Fruit fly (Drosophila melanogaster) whole organism, embryonic: ENCODE measurements around the gene pcm.

Source experiments
- Bgb ChIP-seq: fragments of 200-800 bp; sonication (Bioruptor generic); IDR thresholded peaks from 2 replicates; pipeline ENCODE4 v1.3.6; 2022; ENCODE audit warnings: missing biosample characterization, missing genetic modification characterization; ENCODE audit not compliant: partially characterized antibody
- BtbVII ChIP-seq: fragments of 200-800 bp; sonication (Bioruptor generic); optimal IDR thresholded peaks from 3 replicates; lab custom pipeline; 2017; ENCODE audit warnings: missing biosample characterization, mild to moderate bottlenecking, missing genetic modification characterization
- CG10366 ChIP-seq: fragments of 200-800 bp; sonication (Bioruptor generic); IDR thresholded peaks from 2 replicates; pipeline ENCODE4 v1.3.6; 2022; ENCODE audit warnings: missing biosample characterization, missing genetic modification characterization
- CG12071 ChIP-seq: fragments of 200-800 bp; sonication (Bioruptor generic); optimal IDR thresholded peaks from 3 replicates; lab custom pipeline; 2018; ENCODE audit warnings: missing biosample characterization, mild to moderate bottlenecking, missing genetic modification characterization
- CG13296 ChIP-seq: fragments of 200-800 bp; sonication (Bioruptor generic); optimal IDR thresholded peaks from 3 replicates; lab custom pipeline; 2018; ENCODE audit warnings: missing biosample characterization, mild to moderate bottlenecking, missing genetic modification characterization
- CG1602 ChIP-seq: fragments of 200-800 bp; sonication (Bioruptor generic); optimal IDR thresholded peaks from 3 replicates; lab custom pipeline; 2016; ENCODE audit warnings: missing biosample characterization, missing genetic modification characterization
- CG30403 ChIP-seq: fragments of 200-800 bp; sonication (Bioruptor generic); optimal IDR thresholded peaks from 3 replicates; lab custom pipeline; 2016; ENCODE audit warnings: missing biosample characterization, missing genetic modification characterization
- CG33213 ChIP-seq: fragments of 200-800 bp; sonication (Bioruptor generic); optimal IDR thresholded peaks from 3 replicates; lab custom pipeline; 2016; ENCODE audit warnings: missing biosample characterization, missing genetic modification characterization
- CG6765 ChIP-seq: fragments of 200-800 bp; sonication (Bioruptor generic); optimal IDR thresholded peaks from 3 replicates; lab custom pipeline; 2017; ENCODE audit warnings: missing biosample characterization, mild to moderate bottlenecking, missing genetic modification characterization
- CG6854 ChIP-seq: fragments of 200-800 bp; sonication (Bioruptor generic); optimal IDR thresholded peaks from 3 replicates; lab custom pipeline; 2017; ENCODE audit warnings: missing biosample characterization, mild to moderate bottlenecking, missing genetic modification characterization
- CG7839 ChIP-seq: fragments of 200-800 bp; sonication (Bioruptor generic); optimal IDR thresholded peaks from 3 replicates; lab custom pipeline; 2018; ENCODE audit warnings: missing biosample characterization, mild to moderate bottlenecking, missing genetic modification characterization, moderate library complexity
- CG7928 ChIP-seq: fragments of 200-800 bp; sonication (Bioruptor generic); optimal IDR thresholded peaks from 2 replicates; lab custom pipeline; 2017; ENCODE audit warnings: missing biosample characterization, mild to moderate bottlenecking, missing genetic modification characterization
- CG9797 ChIP-seq: fragments of 200-800 bp; sonication (Bioruptor generic); optimal IDR thresholded peaks from 3 replicates; lab custom pipeline; 2018; ENCODE audit warnings: missing biosample characterization, mild to moderate bottlenecking, missing genetic modification characterization
- Drgx ChIP-seq: fragments of 200-800 bp; sonication (Bioruptor generic); IDR thresholded peaks from 2 replicates; pipeline ENCODE4 v1.3.6; 2022; ENCODE audit warnings: missing biosample characterization, missing genetic modification characterization
- GATAe ChIP-seq: fragments of 200-800 bp; sonication (Bioruptor generic); conservative IDR thresholded peaks from 2 replicates; pipeline ENCODE4 v1.3.6; 2022; ENCODE audit warnings: missing biosample characterization, missing genetic modification characterization
- Gug ChIP-seq: fragments of 200-800 bp; sonication (Bioruptor generic); IDR thresholded peaks from 4 replicates; pipeline ENCODE4 v1.3.6; 2022; ENCODE audit warnings: missing biosample characterization, missing genetic modification characterization
- HHEX ChIP-seq: fragments of 200-800 bp; sonication (Bioruptor generic); optimal IDR thresholded peaks from 3 replicates; lab custom pipeline; 2017; ENCODE audit warnings: missing biosample characterization, mild to moderate bottlenecking, missing genetic modification characterization, missing genetic modification reagents
- HLH3B ChIP-seq: fragments of 200-800 bp; sonication (Bioruptor generic); IDR thresholded peaks from 2 replicates; pipeline ENCODE4 v1.3.6; 2022; ENCODE audit warnings: missing biosample characterization, missing genetic modification characterization
- MTF-1 ChIP-seq: fragments of 200-800 bp; sonication (Bioruptor generic); optimal IDR thresholded peaks from 2 replicates; lab custom pipeline; 2018; ENCODE audit warnings: missing biosample characterization, mild to moderate bottlenecking, missing genetic modification characterization, borderline replicate concordance
- Optix ChIP-seq: fragments of 200-800 bp; sonication (Bioruptor generic); IDR thresholded peaks from 3 replicates; pipeline ENCODE4 v1.3.6; 2022; ENCODE audit warnings: missing biosample characterization, missing genetic modification characterization
- Pdp1 ChIP-seq, 2 experiments: fragments of 200-800 bp; sonication (Bioruptor generic); optimal IDR thresholded peaks; 3 replicates each; lab custom pipeline; 2016; ENCODE audit warnings: missing biosample characterization in 2 of 2, missing genetic modification characterization in 2 of 2, mild to moderate bottlenecking in 1 of 2, moderate library complexity in 1 of 2
- Ptx1 ChIP-seq: fragments of 200-800 bp; sonication (Bioruptor generic); IDR thresholded peaks from 2 replicates; pipeline ENCODE4 v1.3.6; 2022; ENCODE audit warnings: missing biosample characterization, missing genetic modification characterization
- Rfx ChIP-seq: fragments of 200-800 bp; sonication (Bioruptor generic); IDR thresholded peaks from 2 replicates; pipeline ENCODE4 v1.3.6; 2022; ENCODE audit warnings: missing biosample characterization, missing genetic modification characterization
- TFAM ChIP-seq: fragments of 200-800 bp; sonication (Bioruptor generic); optimal IDR thresholded peaks from 2 replicates; lab custom pipeline; 2017; ENCODE audit warnings: missing biosample characterization, missing genetic modification characterization, inconsistent platforms
- abd-A ChIP-seq: fragments of 200-800 bp; sonication (Bioruptor generic); optimal IDR thresholded peaks from 3 replicates; lab custom pipeline; 2019; ENCODE audit warnings: missing biosample characterization, mild to moderate bottlenecking, missing genetic modification characterization, moderate library complexity
- aop ChIP-seq: fragments of 200-800 bp; sonication (Bioruptor generic); IDR thresholded peaks from 2 replicates; pipeline ENCODE4 v1.3.6; 2022; ENCODE audit warnings: missing biosample characterization, missing genetic modification characterization
- bsh ChIP-seq, 2 experiments: fragments of 200-800 bp; sonication (Bioruptor generic); optimal IDR thresholded peaks; 2 replicates each; lab custom pipeline; 2017 to 2018; ENCODE audit warnings: mild to moderate bottlenecking in 2 of 2, missing biosample characterization in 2 of 2, missing genetic modification characterization in 2 of 2, moderate library complexity in 1 of 2
- cato ChIP-seq: fragments of 200-800 bp; sonication (Bioruptor generic); optimal IDR thresholded peaks from 2 replicates; lab custom pipeline; 2016; ENCODE audit warnings: missing biosample characterization, missing genetic modification characterization, borderline replicate concordance
- caup ChIP-seq: fragments of 200-800 bp; sonication (Bioruptor generic); optimal IDR thresholded peaks from 3 replicates; lab custom pipeline; 2017; ENCODE audit warnings: missing biosample characterization, mild to moderate bottlenecking, missing genetic modification characterization, moderate library complexity; ENCODE audit not compliant: severe bottlenecking
- crc ChIP-seq: fragments of 200-800 bp; sonication (Bioruptor generic); optimal IDR thresholded peaks from 2 replicates; lab custom pipeline; 2016; ENCODE audit warnings: missing biosample characterization, missing genetic modification characterization
- crol ChIP-seq: fragments of 200-800 bp; sonication (Bioruptor generic); IDR thresholded peaks from 2 replicates; pipeline ENCODE4 v1.3.6; 2022; ENCODE audit warnings: missing biosample characterization, missing genetic modification characterization
- dmrt11E ChIP-seq: fragments of 200-800 bp; sonication (Bioruptor generic); optimal IDR thresholded peaks from 3 replicates; lab custom pipeline; 2018; ENCODE audit warnings: missing biosample characterization, mild to moderate bottlenecking, missing genetic modification characterization, moderate library complexity
- esg ChIP-seq: fragments of 200-800 bp; sonication (Bioruptor generic); conservative IDR thresholded peaks from 2 replicates; pipeline ENCODE4 v1.3.6; 2022; ENCODE audit warnings: missing biosample characterization, missing genetic modification characterization
- fru ChIP-seq: fragments of >200 bp; optimal IDR thresholded peaks from 2 replicates; lab custom pipeline; 2017
- gcm2 ChIP-seq: fragments of 200-800 bp; sonication (Bioruptor generic); optimal IDR thresholded peaks from 2 replicates; lab custom pipeline; 2016; ENCODE audit warnings: missing biosample characterization, missing genetic modification characterization
- hbn ChIP-seq: fragments of 200-800 bp; sonication (Bioruptor generic); IDR thresholded peaks from 2 replicates; pipeline ENCODE4 v1.3.6; 2022; ENCODE audit warnings: missing biosample characterization, missing genetic modification characterization; ENCODE audit not compliant: partially characterized antibody
- kni ChIP-seq: fragments of 200-800 bp; sonication (Bioruptor generic); optimal IDR thresholded peaks from 3 replicates; lab custom pipeline; 2017; ENCODE audit warnings: mild to moderate bottlenecking, missing biosample characterization, missing genetic modification reagents, missing genetic modification characterization
- lola ChIP-seq, 3 experiments: fragments of >200 bp in 2 of 3; fragments of 200-800 bp in 1 of 3; sonication (Bioruptor generic) in 1 of 3; optimal IDR thresholded peaks; 2 replicates each; lab custom pipeline; 2017 to 2019; ENCODE audit warnings: missing biosample characterization in 3 of 3, missing genetic modification characterization in 3 of 3, mild to moderate bottlenecking in 1 of 3, moderate library complexity in 1 of 3
- lov ChIP-seq, 2 experiments: fragments of 200-800 bp in 1 of 2; fragments of >200 bp in 1 of 2; sonication (Bioruptor generic) in 1 of 2; IDR thresholded peaks in 1 of 2; optimal IDR thresholded peaks in 1 of 2; 2 replicates in 1 of 2; 3 replicates in 1 of 2; pipeline versions ENCODE4 v1.3.6 to Lab custom; 2017 to 2022; ENCODE audit warnings: missing biosample characterization in 1 of 2, missing genetic modification characterization in 1 of 2
- peb ChIP-seq: fragments of 200-800 bp; sonication (Bioruptor generic); IDR thresholded peaks from 2 replicates; pipeline ENCODE4 v1.3.6; 2022; ENCODE audit warnings: missing biosample characterization, missing genetic modification characterization
- sc ChIP-seq, 3 experiments: fragments of >200 bp in 2 of 3; fragments of 200-800 bp in 1 of 3; sonication (Bioruptor generic) in 1 of 3; optimal IDR thresholded peaks; 2 replicates in 2 of 3; 3 replicates in 1 of 3; lab custom pipeline; 2017; ENCODE audit warnings: mild to moderate bottlenecking in 1 of 3, missing biosample characterization in 1 of 3, missing genetic modification characterization in 1 of 3, missing genetic modification reagents in 1 of 3
- slbo ChIP-seq: fragments of 200-800 bp; sonication (Bioruptor generic); IDR thresholded peaks from 2 replicates; pipeline ENCODE4 v1.3.6; 2022; ENCODE audit warnings: missing biosample characterization, missing genetic modification characterization
- twi ChIP-seq: fragments of 200-800 bp; optimal IDR thresholded peaks from 2 replicates; lab custom pipeline; 2019; ENCODE audit warnings: missing biosample characterization, mild to moderate bottlenecking, missing genetic modification characterization, moderate library complexity
- vfl ChIP-seq: fragments of 200-800 bp; sonication (Bioruptor generic); optimal IDR thresholded peaks from 2 replicates; lab custom pipeline; 2016; ENCODE audit warnings: missing biosample characterization, missing genetic modification characterization
- wek ChIP-seq: fragments of 200-800 bp; sonication (Bioruptor generic); optimal IDR thresholded peaks from 3 replicates; lab custom pipeline; 2018; ENCODE audit warnings: missing biosample characterization, mild to moderate bottlenecking, missing genetic modification characterization, moderate library complexity

The pcm gene

DNA sequence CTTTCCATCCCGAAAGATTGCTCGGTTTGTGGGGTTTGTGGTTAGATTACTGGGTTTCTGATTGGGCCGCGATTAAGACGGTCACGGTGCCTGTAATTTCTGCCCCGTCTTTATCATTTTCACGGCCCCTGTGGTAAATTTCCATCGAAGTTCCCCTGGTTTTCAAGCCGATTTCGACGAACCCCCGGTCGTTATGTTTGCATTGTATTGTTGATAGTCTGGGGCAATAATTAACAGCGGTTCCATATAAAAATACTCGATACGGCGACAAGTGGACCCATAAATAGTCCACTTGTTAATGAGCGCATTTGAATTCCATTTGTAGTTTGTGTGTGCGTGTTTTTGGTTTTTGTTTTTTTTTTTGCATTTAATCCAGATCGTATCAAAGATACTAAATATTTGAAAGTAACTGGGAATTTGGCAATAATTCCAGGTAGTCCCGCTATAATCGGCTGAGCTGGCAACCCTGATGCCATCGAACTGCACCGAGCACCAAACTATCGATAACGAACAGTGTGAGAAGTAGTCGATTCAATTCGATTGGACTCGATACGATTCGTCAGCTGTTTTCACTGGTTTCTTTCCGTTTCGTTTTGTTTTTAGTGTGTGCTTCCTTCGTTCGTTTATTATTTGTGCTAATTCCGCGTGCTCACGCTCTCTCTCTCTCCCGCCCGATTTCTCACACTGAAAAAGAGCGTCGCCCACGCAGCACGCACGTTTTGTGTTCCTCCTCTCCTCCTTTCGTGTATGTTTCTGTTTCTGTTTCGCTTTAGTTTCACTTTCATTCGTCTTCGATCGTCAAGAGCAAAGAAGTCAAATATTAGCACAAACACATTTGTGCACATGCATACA is 13.7 kb upstream of the pcm start (continued):
- TF ChIP-seq crol (peak; percentile 30; the same call in 1 of the 2 replicates), CG6765 (no peak), bsh (GFP tag; optimal IDR thresholded peaks at IDR 0.05; lab: Kevin White, UChicago) (no peak), Optix (no peak), dmrt11E (tag; lab: Kevin White, UChicago) (no peak), Drgx (GFP tag; lab: Robert Waterston, UW) (no peak), TFAM (GFP tag; lab: Kevin White, UChicago) (no peak), Bgb (peak; percentile 90), Ptx1 (peak; percentile 32; the same call in 1 of the 2 replicates), Pdp1 (GFP tag; optimal IDR thresholded peaks at IDR 0.05; lab: Kevin White, UChicago) (peak; percentile 23 to 52), fru (lab: Kevin White, UChicago) (no peak), lov (optimal IDR thresholded peaks at IDR 0.05; lab: Kevin White, UChicago) (no peak), lov (GFP tag; IDR thresholded peaks at IDR 0.05; lab: Robert Waterston, UW) (no peak), HLH3B (no peak), caup (GFP tag; lab: Kevin White, UChicago) (peak; percentile 53), esg (GFP tag; lab: Robert Waterston, UW) (no peak), CG9797 (GFP tag; lab: Kevin White, UChicago) (peak; percentile 47), peb (no peak), CG6854 (GFP tag; lab: Kevin White, UChicago) (no peak), kni (GFP tag; lab: Kevin White, UChicago) (no peak), GATAe (GFP tag; lab: Robert Waterston, UW) (no peak), CG7839 (tag; lab: Kevin White, UChicago) (no peak), CG1602 (no peak), Gug (peak; percentile 13; the same call in 1 of the 4 replicates), CG30403 (peak; percentile 48), CG33213 (GFP tag; lab: Kevin White, UChicago) (peak; percentile 1), sc (optimal IDR thresholded peaks at IDR 0.05; lab: Kevin White, UChicago) (no peak), sc (GFP tag; optimal IDR thresholded peaks at IDR 0.05; lab: Kevin White, UChicago) (no peak), aop (GFP tag; lab: Robert Waterston, UW) (no peak), crc (peak; percentile 27), gcm2 (GFP tag; lab: Kevin White, UChicago) (no peak), vfl (GFP tag; lab: Kevin White, UChicago) (peak; percentile 2), CG7928 (GFP tag; lab: Kevin White, UChicago) (no peak), MTF-1 (GFP tag; lab: Kevin White, UChicago) (no peak), slbo (GFP tag; lab: Robert Waterston, UW) (peak; percentile 54), cato (GFP tag; lab: Kevin White, UChicago) (no peak), wek (GFP tag; lab: Kevin White, UChicago) (peak; percentile 15), abd-A (no peak), BtbVII (GFP tag; lab: Kevin White, UChicago) (no peak), CG13296 (GFP tag; lab: Kevin White, UChicago) (no peak), hbn (GFP tag; lab: Robert Waterston, UW) (peak; percentile 72), lola (GFP tag; optimal IDR thresholded peaks at IDR 0.05; lab: Kevin White, UChicago) (no peak), CG12071 (GFP tag; lab: Kevin White, UChicago) (no peak), HHEX (no peak), CG10366 (GFP tag; lab: Robert Waterston, UW) (no peak), twi (tag; lab: Kevin White, UChicago) (no peak), Rfx (GFP tag; lab: Robert Waterston, UW) (peak; percentile 55)
